Fruit fly (Drosophila melanogaster) whole organism, adult: ENCODE measurements around the gene CG32568.

Source experiments
- CG5204 ChIP-seq: fragments of 200-800 bp; sonication (Bioruptor generic); optimal IDR thresholded peaks from 2 replicates; lab custom pipeline; 2016; ENCODE audit warnings: missing biosample characterization, missing genetic modification characterization
- Crg-1 ChIP-seq: fragments of 200-800 bp; sonication (Bioruptor generic); optimal IDR thresholded peaks from 2 replicates; lab custom pipeline; 2016; ENCODE audit warnings: missing biosample characterization, missing genetic modification characterization
- Hr96 ChIP-seq: fragments of 200-800 bp; sonication (Bioruptor generic); optimal IDR thresholded peaks from 2 replicates; lab custom pipeline; 2016; ENCODE audit warnings: missing biosample characterization, missing genetic modification characterization
- Mnt ChIP-seq: fragments of 200-800 bp; sonication (Bioruptor generic); optimal IDR thresholded peaks from 2 replicates; lab custom pipeline; 2016; ENCODE audit warnings: missing biosample characterization, mild to moderate bottlenecking, missing genetic modification characterization
- ovo ChIP-seq: fragments of 200-800 bp; sonication (Bioruptor generic); optimal IDR thresholded peaks from 2 replicates; lab custom pipeline; 2016; ENCODE audit warnings: missing biosample characterization, missing genetic modification characterization
- tj ChIP-seq: fragments of 200-800 bp; sonication (Bioruptor generic); optimal IDR thresholded peaks from 3 replicates; lab custom pipeline; 2017; ENCODE audit warnings: missing biosample characterization, mild to moderate bottlenecking, missing genetic modification characterization, moderate library complexity

- no peak for TF ChIP-seq tj (GFP tag; lab: Kevin White, UChicago)
- TF ChIP-seq CG5204 (GFP tag; lab: Kevin White, UChicago): no peak
- no peak for TF ChIP-seq Crg-1 (GFP tag; lab: Kevin White, UChicago)
- TF ChIP-seq Hr96 (GFP tag; lab: Kevin White, UChicago): no peak
- TF ChIP-seq Mnt (GFP tag; lab: Kevin White, UChicago): no peak
- TF ChIP-seq ovo (GFP tag; lab: Kevin White, UChicago): no peak
Observed at dm6 chrX:16764955-16765354, 24.2 kb downstream of the CG32568 start.
